Worm (Caenorhabditis elegans) whole organism, early embryonic: Measurements from ENCODE around the gene C18G1.6.

Experiments used
- B0310.2 ChIP-seq: sonication (generic microtip); optimal IDR thresholded peaks from 2 replicates; lab custom pipeline; 2016; ENCODE audit warnings: mild to moderate bottlenecking, missing genetic modification characterization, missing compliant biosample characterization
- F13C5.2 ChIP-seq: sonication (generic microtip); optimal IDR thresholded peaks from 2 replicates; lab custom pipeline; 2017; ENCODE audit warnings: mild to moderate bottlenecking, missing genetic modification characterization, inconsistent platforms, missing compliant biosample characterization
- aly-1 ChIP-seq: sonication (generic microtip); optimal IDR thresholded peaks from 2 replicates; lab custom pipeline; 2016; ENCODE audit warnings: missing genetic modification characterization, missing compliant biosample characterization
- ama-1 ChIP-seq: fragments of 150-350 bp; optimal IDR thresholded peaks from 2 replicates; lab custom pipeline; 2014
- ceh-13 ChIP-seq: fragments of 200-800 bp; sonication (Bioruptor generic); optimal IDR thresholded peaks from 2 replicates; lab custom pipeline; 2018; ENCODE audit warnings: mild to moderate bottlenecking, missing genetic modification characterization, missing compliant biosample characterization
- ceh-36 ChIP-seq: sonication (generic microtip); optimal IDR thresholded peaks from 2 replicates; lab custom pipeline; 2016; ENCODE audit warnings: missing genetic modification characterization, inconsistent platforms, missing compliant biosample characterization
- ets-7 ChIP-seq: sonication (generic microtip); optimal IDR thresholded peaks from 2 replicates; lab custom pipeline; 2016; ENCODE audit warnings: missing genotype, missing genetic modification characterization, missing compliant biosample characterization
- flt-1 ChIP-seq: fragments of 200-800 bp; sonication (Bioruptor generic); IDR thresholded peaks from 2 replicates; pipeline ENCODE4 v1.3.6; 2022; ENCODE audit warnings: missing genetic modification characterization, missing compliant biosample characterization
- hmbx-1 ChIP-seq: sonication (generic microtip); optimal IDR thresholded peaks from 2 replicates; lab custom pipeline; 2016; ENCODE audit warnings: mild to moderate bottlenecking, missing genetic modification characterization, missing compliant biosample characterization
- hmg-4 ChIP-seq: fragments of 200-800 bp; sonication (Bioruptor generic); optimal IDR thresholded peaks from 2 replicates; lab custom pipeline; 2018; ENCODE audit warnings: mild to moderate bottlenecking, missing genetic modification characterization, missing compliant biosample characterization
- hnd-1 ChIP-seq: sonication (generic microtip); optimal IDR thresholded peaks from 2 replicates; lab custom pipeline; 2016; ENCODE audit warnings: missing genetic modification characterization, missing compliant biosample characterization
- pes-1 ChIP-seq: fragments of 200-800 bp; sonication (Bioruptor generic); IDR thresholded peaks from 2 replicates; pipeline ENCODE4 v1.3.6; 2022; ENCODE audit warnings: missing genetic modification reagents, missing genetic modification characterization, missing compliant biosample characterization
- scrt-1 ChIP-seq: fragments of 200-800 bp; sonication (Bioruptor generic); IDR thresholded peaks from 2 replicates; pipeline ENCODE4 v1.3.6; 2022; ENCODE audit warnings: missing genetic modification characterization, missing compliant biosample characterization
- sea-1 ChIP-seq: fragments of 200-800 bp; sonication (Bioruptor generic); conservative IDR thresholded peaks from 2 replicates; pipeline ENCODE4 v1.3.6; 2022; ENCODE audit warnings: missing genetic modification characterization, missing compliant biosample characterization
- tbx-11 ChIP-seq: fragments of 200-800 bp; sonication (Bioruptor generic); IDR thresholded peaks from 2 replicates; pipeline ENCODE4 v1.3.6; 2022; ENCODE audit warnings: missing genetic modification characterization, missing compliant biosample characterization
- tbx-37 ChIP-seq: fragments of 200-800 bp; sonication (Bioruptor generic); conservative IDR thresholded peaks from 2 replicates; pipeline ENCODE4 v1.3.6; 2022; ENCODE audit warnings: missing genetic modification reagents, missing genetic modification characterization, missing compliant biosample characterization
- tra-4 ChIP-seq: sonication (generic microtip); optimal IDR thresholded peaks from 2 replicates; lab custom pipeline; 2017; ENCODE audit warnings: missing genetic modification characterization, missing compliant biosample characterization

The C18G1.6 gene

DNA sequence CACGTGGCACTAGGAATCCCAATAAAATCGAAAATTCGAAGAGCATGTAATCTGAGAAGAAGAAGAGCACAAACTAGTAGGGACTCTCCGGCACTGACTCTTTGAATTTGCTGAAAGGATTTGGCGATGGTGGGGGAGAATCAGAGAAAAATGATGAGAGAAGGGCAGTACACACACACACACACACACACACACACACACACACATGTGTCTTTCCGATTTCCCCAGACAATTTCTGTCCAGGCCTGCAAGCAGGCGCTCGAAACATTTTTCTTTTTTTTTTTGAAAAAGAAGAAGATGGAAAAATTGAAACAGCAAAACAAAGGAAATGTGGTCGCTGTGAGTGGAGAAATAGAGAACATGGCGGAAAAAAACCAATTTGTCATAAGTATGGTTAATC is 20.3 kb upstream of the C18G1.6 start, which contains the start of gene tig-2:
TSS of gene tig-2 (minus strand) at position 87 of the 400 bp plus-strand sequence.
- TF ChIP-seq ceh-36 (tag; lab: Kevin White, UChicago) (no peak), hnd-1 (tag; lab: Kevin White, UChicago) (no peak), tbx-11 (GFP tag; lab: Robert Waterston, UW) (no peak), hmbx-1 (tag; lab: Kevin White, UChicago) (no peak), F13C5.2 (tag; lab: Kevin White, UChicago) (no peak), ceh-13 (GFP tag; lab: Kevin White, UChicago) (no peak), aly-1 (no peak), sea-1 (no peak), ama-1 (lab: Kevin White, UChicago) (no peak), flt-1 (GFP tag; lab: Robert Waterston, UW) (no peak), tbx-37 (GFP tag; lab: Robert Waterston, UW) (no peak), ets-7 (tag; lab: Kevin White, UChicago) (no peak), scrt-1 (no peak), tra-4 (tag; lab: Kevin White, UChicago) (no peak), hmg-4 (GFP tag; lab: Kevin White, UChicago) (no peak), pes-1 (GFP tag; lab: Robert Waterston, UW) (no peak), B0310.2 (tag; lab: Kevin White, UChicago) (no peak)

DNA sequence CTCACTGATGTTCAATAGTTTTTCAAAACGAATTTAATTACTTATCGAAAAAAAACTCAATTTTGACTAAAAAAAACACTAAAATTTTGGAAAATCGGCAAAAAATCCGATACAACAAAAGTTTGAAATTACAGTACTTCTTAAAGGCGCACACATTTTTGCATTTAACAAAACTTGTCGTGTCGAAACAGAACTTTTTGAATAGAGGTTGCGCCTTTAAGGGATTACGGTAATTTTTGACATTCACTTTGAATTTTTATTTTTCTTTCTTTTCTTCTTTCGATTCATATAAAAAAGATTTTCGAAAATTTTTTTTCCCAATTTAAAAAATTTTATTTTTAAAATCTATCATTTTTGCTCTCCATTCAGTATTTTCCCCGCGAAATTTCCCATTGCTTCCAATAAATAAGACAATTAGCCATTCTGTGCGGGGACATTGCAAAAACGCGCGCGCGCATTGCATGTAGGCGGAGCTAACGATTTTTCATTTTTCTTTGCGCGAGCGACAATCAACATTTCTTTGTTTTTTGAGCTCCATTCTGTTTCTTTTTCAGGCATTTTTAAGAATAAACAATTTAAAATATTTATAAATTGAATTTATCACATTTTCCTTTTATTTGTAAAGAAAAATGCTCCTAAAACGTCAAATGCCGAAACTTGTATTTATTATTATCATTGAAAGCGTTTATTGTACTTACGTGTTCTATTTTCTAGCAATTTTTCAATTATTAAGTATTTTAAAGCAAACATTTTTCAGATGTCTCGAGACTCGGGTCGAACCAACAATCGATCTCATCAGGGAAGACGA is 19.0 kb upstream of the C18G1.6 start, which contains the start of gene F39G3.3:
TSS of gene F39G3.3 (plus strand) at position 758 of the 808 bp plus-strand sequence.
- TF ChIP-seq F13C5.2 (tag; lab: Kevin White, UChicago): peak; percentile 94
- TF ChIP-seq tra-4 (tag; lab: Kevin White, UChicago): peak; percentile 15
- TF ChIP-seq aly-1: peak; percentile 65
- peak; percentile 90 for TF ChIP-seq pes-1 (GFP tag; lab: Robert Waterston, UW)
- peak; percentile 82 for TF ChIP-seq tbx-37 (GFP tag; lab: Robert Waterston, UW)
- peak; percentile 83 for TF ChIP-seq ceh-13 (GFP tag; lab: Kevin White, UChicago)
- peak; percentile 61 for TF ChIP-seq ets-7 (tag; lab: Kevin White, UChicago)
- peak; percentile 63 for TF ChIP-seq hmbx-1 (tag; lab: Kevin White, UChicago)
- TF ChIP-seq hmg-4 (GFP tag; lab: Kevin White, UChicago): peak; percentile 85
- peak; percentile 87 for TF ChIP-seq tbx-11 (GFP tag; lab: Robert Waterston, UW)
- TF ChIP-seq sea-1: peak; percentile 74; the same call in 1 of the 2 replicates
- TF ChIP-seq scrt-1: peak; percentile 85
- peak; percentile 74 for TF ChIP-seq flt-1 (GFP tag; lab: Robert Waterston, UW)
- TF ChIP-seq B0310.2 (tag; lab: Kevin White, UChicago): peak; percentile 65
- TF ChIP-seq ceh-36 (tag; lab: Kevin White, UChicago): peak; percentile 81
- no peak for TF ChIP-seq ama-1 (lab: Kevin White, UChicago)
- peak; percentile 75 for TF ChIP-seq hnd-1 (tag; lab: Kevin White, UChicago)

DNA sequence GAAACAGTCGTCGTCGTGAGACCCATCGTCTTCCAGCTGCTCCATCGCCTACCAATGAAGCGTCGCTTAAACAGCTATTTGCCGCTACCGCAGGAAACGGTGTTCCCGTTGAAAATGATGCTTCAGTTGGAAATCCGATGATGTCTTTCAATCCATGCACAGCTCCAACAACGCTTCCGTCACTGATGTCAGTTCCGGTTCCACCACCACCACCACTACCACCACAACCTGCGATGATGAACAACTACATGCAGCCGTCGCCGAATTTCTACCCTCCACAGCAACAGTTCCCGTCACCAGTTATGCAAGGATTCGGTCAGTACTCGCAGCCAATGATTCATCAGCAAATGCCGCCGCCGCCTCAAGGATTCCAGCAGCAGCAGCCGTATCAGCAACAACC is 16.4 kb upstream of the C18G1.6 start:
- TF ChIP-seq ceh-36 (tag; lab: Kevin White, UChicago): no peak
- no peak for TF ChIP-seq ama-1 (lab: Kevin White, UChicago)
- TF ChIP-seq sea-1: no peak
- TF ChIP-seq hnd-1 (tag; lab: Kevin White, UChicago): no peak
- no peak for TF ChIP-seq tbx-37 (GFP tag; lab: Robert Waterston, UW)
- TF ChIP-seq flt-1 (GFP tag; lab: Robert Waterston, UW): no peak

DNA sequence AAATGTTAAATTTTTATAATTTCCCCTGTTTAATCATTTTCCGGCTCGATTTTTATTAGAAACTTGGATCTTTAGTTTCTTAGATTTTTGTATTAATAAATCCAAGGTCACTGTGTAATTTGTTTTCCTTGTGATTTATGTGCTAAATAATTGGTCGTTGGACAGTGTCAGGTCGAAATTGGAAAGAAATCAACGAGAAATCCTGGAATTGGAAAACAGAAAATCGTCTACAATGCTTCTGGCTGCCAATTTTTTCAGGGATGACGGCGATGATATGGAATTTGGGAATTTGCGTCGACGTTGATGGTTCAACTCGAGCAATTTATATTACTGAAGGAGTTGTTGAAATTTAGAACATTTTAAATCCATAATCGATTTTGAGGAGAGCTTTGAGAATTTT is 15.8 kb upstream of the C18G1.6 start:
- TF ChIP-seq ets-7 (tag; lab: Kevin White, UChicago): no peak
- TF ChIP-seq ceh-13 (GFP tag; lab: Kevin White, UChicago): no peak
- no peak for TF ChIP-seq tbx-37 (GFP tag; lab: Robert Waterston, UW)
- TF ChIP-seq aly-1: no peak
- TF ChIP-seq hnd-1 (tag; lab: Kevin White, UChicago): no peak
- TF ChIP-seq flt-1 (GFP tag; lab: Robert Waterston, UW): no peak
- TF ChIP-seq B0310.2 (tag; lab: Kevin White, UChicago): no peak
- TF ChIP-seq ceh-36 (tag; lab: Kevin White, UChicago): no peak
- TF ChIP-seq tra-4 (tag; lab: Kevin White, UChicago): no peak
- no peak for TF ChIP-seq hmbx-1 (tag; lab: Kevin White, UChicago)
- TF ChIP-seq hmg-4 (GFP tag; lab: Kevin White, UChicago): no peak
- no peak for TF ChIP-seq ama-1 (lab: Kevin White, UChicago)
- no peak for TF ChIP-seq sea-1
- no peak for TF ChIP-seq scrt-1
- no peak for TF ChIP-seq tbx-11 (GFP tag; lab: Robert Waterston, UW)
- TF ChIP-seq F13C5.2 (tag; lab: Kevin White, UChicago): no peak

DNA sequence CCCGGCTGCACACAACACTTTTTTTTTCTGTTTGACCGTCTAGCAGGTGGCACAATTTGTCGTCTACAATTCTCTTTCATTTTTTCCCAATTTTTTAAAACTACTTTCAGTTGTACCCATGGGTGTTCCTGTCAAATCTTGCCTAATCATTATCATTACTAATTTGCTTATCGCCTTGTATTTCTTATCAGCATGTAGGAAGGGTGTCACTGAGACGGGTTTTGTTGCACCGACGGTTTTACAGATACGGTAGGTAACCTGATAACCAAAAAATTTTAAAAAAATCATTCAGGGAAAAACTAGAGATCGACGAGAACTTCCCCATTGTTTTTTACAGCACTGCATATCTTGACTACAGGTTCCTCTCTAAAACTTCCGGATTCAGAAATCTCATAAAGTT is 12.7 kb upstream of the C18G1.6 start, which contains the start of gene F39G3.2:
TSS of gene F39G3.2 (plus strand) at position 105 of the 400 bp plus-strand sequence.
- TF ChIP-seq pes-1 (GFP tag; lab: Robert Waterston, UW) (no peak), hnd-1 (tag; lab: Kevin White, UChicago) (no peak)

DNA sequence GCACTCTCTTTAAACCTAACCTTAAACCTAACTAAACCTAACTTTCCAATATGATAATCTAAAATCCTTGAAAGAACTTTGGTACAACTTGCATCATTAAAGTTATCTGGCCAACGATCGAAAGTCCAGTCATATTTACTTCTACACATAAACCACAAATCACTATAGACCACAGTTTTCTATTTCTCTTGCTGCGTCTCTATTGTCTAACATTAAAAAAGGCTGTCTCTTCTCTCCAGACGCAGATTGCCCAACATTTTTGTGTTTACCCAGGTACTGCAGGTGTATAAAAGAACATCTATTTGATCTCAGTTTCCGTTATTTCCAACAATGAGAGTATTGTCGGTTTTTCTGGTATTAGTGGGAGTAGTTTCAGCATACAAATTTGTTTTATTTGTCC is 8.2 kb upstream of the C18G1.6 start, which contains the start of gene ugt-61:
TSS of gene ugt-61 (plus strand) at position 233 of the 400 bp plus-strand sequence.
- TF ChIP-seq ama-1 (lab: Kevin White, UChicago) (no peak), tbx-11 (GFP tag; lab: Robert Waterston, UW) (no peak), B0310.2 (tag; lab: Kevin White, UChicago) (no peak), tbx-37 (GFP tag; lab: Robert Waterston, UW) (no peak), ets-7 (tag; lab: Kevin White, UChicago) (no peak), hnd-1 (tag; lab: Kevin White, UChicago) (no peak), hmg-4 (GFP tag; lab: Kevin White, UChicago) (no peak), scrt-1 (no peak)
